Worm (Caenorhabditis elegans): ENCODE data around the gene hsp-1.

ce11 chrIV:17247184-17247583 is 31.6 kb upstream of the hsp-1 start:
- TF ChIP-seq sox-4 (tag; optimal IDR thresholded peaks at IDR 0.05) (no peak), nfya-1 (tag; optimal IDR thresholded peaks at IDR 0.05) (no peak), nhr-11 (tag; optimal IDR thresholded peaks at IDR 0.05) (no peak), K02D7.2 (tag; optimal IDR thresholded peaks at IDR 0.05) (no peak)
